Fruit fly (Drosophila melanogaster): ENCODE measurements around the gene Sse.

DNA sequence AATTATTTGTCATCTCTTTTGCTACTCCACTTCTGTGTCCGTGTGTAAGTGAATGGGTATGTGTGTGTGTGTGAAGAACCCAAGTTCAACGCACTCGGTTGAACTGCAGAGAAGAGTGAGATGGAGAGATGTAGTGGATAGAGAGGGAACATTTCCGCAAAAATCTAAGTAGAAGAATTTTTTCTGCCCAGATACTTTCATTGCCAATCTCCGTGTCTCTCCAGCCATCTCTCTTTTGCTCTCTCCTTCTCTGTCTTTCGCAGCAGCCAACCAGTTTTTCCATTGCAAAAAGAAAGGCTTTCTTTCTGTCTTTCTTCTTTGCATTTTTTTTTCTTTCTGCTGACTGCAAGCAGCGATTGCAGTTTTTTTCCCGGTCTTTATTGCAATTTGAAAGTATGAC lies 43.4 kb downstream of the Sse start:
- TF ChIP-seq CG11617 (GFP tag; optimal IDR thresholded peaks at IDR 0.05) = no peak
- no peak for TF ChIP-seq CG12768 (GFP tag; optimal IDR thresholded peaks at IDR 0.05)

Measured in whole organism, adult.